Fruit fly (Drosophila melanogaster) whole organism, embryonic: ENCODE results near the gene CG16854.
A peak's percentile ranks its signal among the peaks of the same experiment; 100 is the strongest.

Source experiments
- Atf3 ChIP-seq: fragments of 200-800 bp; sonication (Bioruptor generic); optimal IDR thresholded peaks from 3 replicates; lab custom pipeline; 2016; ENCODE audit warnings: missing biosample characterization, missing genetic modification characterization
- B-H1 ChIP-seq: fragments of 200-800 bp; sonication (Bioruptor generic); IDR thresholded peaks from 3 replicates; pipeline ENCODE4 v1.3.6; 2022; ENCODE audit warnings: missing biosample characterization, missing genetic modification characterization
- CG11560 ChIP-seq: fragments of 200-800 bp; sonication (Bioruptor generic); IDR thresholded peaks from 3 replicates; pipeline ENCODE4 v1.3.6; 2022; ENCODE audit warnings: missing biosample characterization, missing genetic modification characterization
- CG11696 ChIP-seq: fragments of 200-800 bp; sonication (Bioruptor generic); IDR thresholded peaks from 2 replicates; pipeline ENCODE4 v1.3.6; 2022; ENCODE audit warnings: missing biosample characterization, missing genetic modification characterization
- CG13296 ChIP-seq: fragments of 200-800 bp; sonication (Bioruptor generic); optimal IDR thresholded peaks from 3 replicates; lab custom pipeline; 2018; ENCODE audit warnings: missing biosample characterization, mild to moderate bottlenecking, missing genetic modification characterization
- CG15601 ChIP-seq: fragments of 200-800 bp; sonication (Bioruptor generic); optimal IDR thresholded peaks from 3 replicates; lab custom pipeline; 2019; ENCODE audit warnings: missing biosample characterization, mild to moderate bottlenecking, missing genetic modification characterization, moderate library complexity
- CG17612 ChIP-seq: fragments of 200-800 bp; sonication (Bioruptor generic); IDR thresholded peaks from 2 replicates; pipeline ENCODE4 v1.3.6; 2022; ENCODE audit warnings: missing biosample characterization, missing genetic modification characterization
- CG1832 ChIP-seq: fragments of 200-800 bp; sonication (Bioruptor generic); optimal IDR thresholded peaks from 2 replicates; lab custom pipeline; 2017; ENCODE audit warnings: missing biosample characterization, mild to moderate bottlenecking, missing genetic modification characterization, inconsistent platforms
- CG18619 ChIP-seq: fragments of 200-800 bp; sonication (Bioruptor generic); optimal IDR thresholded peaks from 3 replicates; lab custom pipeline; 2017; ENCODE audit warnings: missing biosample characterization, mild to moderate bottlenecking, missing genetic modification characterization
- CG33213 ChIP-seq: fragments of 200-800 bp; sonication (Bioruptor generic); optimal IDR thresholded peaks from 3 replicates; lab custom pipeline; 2016; ENCODE audit warnings: missing biosample characterization, missing genetic modification characterization
- CG34224 ChIP-seq: fragments of 200-800 bp; sonication (Bioruptor generic); IDR thresholded peaks from 3 replicates; pipeline ENCODE4 v1.3.6; 2022; ENCODE audit warnings: missing biosample characterization, missing genetic modification characterization; ENCODE audit not compliant: partially characterized antibody
- CG3838 ChIP-seq: fragments of 200-800 bp; sonication (Bioruptor generic); optimal IDR thresholded peaks from 3 replicates; lab custom pipeline; 2016; ENCODE audit warnings: missing biosample characterization, missing genetic modification characterization
- CG3847 ChIP-seq: fragments of 200-800 bp; sonication (Bioruptor generic); IDR thresholded peaks from 2 replicates; pipeline ENCODE4 v1.3.6; 2022; ENCODE audit warnings: missing biosample characterization, missing genetic modification characterization
- CG4328 ChIP-seq: fragments of 200-800 bp; sonication (Bioruptor generic); optimal IDR thresholded peaks from 3 replicates; lab custom pipeline; 2017; ENCODE audit warnings: missing biosample characterization, missing genetic modification reagents, missing genetic modification characterization
- CG43689 ChIP-seq: fragments of 200-800 bp; sonication (Bioruptor generic); IDR thresholded peaks from 2 replicates; pipeline ENCODE4 v1.3.6; 2022; ENCODE audit warnings: missing biosample characterization, missing genetic modification characterization
- CG4854 ChIP-seq: fragments of 200-800 bp; sonication (Bioruptor generic); optimal IDR thresholded peaks from 2 replicates; lab custom pipeline; 2016; ENCODE audit warnings: missing biosample characterization, missing genetic modification characterization, inconsistent platforms
- CG6254 ChIP-seq: fragments of 200-800 bp; sonication (Bioruptor generic); optimal IDR thresholded peaks from 3 replicates; lab custom pipeline; 2017; ENCODE audit warnings: mild to moderate bottlenecking, missing biosample characterization, missing genetic modification reagents, missing genetic modification characterization
- CG6791 ChIP-seq: fragments of 200-800 bp; sonication (Bioruptor generic); IDR thresholded peaks from 3 replicates; pipeline ENCODE4 v1.3.6; 2022; ENCODE audit warnings: missing biosample characterization, missing genetic modification characterization; ENCODE audit not compliant: partially characterized antibody
- CG7357 ChIP-seq: fragments of 200-800 bp; sonication (Bioruptor generic); IDR thresholded peaks from 3 replicates; pipeline ENCODE4 v1.3.6; 2022; ENCODE audit warnings: missing biosample characterization, missing genetic modification characterization
- CG7556 ChIP-seq: fragments of 200-800 bp; sonication (Bioruptor generic); optimal IDR thresholded peaks from 2 replicates; lab custom pipeline; 2017; ENCODE audit warnings: missing biosample characterization, mild to moderate bottlenecking, missing genetic modification characterization
- CG7963 ChIP-seq: fragments of 200-800 bp; sonication (Bioruptor generic); IDR thresholded peaks from 3 replicates; pipeline ENCODE4 v1.3.6; 2022; ENCODE audit warnings: missing biosample characterization, missing genetic modification characterization; ENCODE audit not compliant: partially characterized antibody
- CG8924 ChIP-seq: fragments of 200-800 bp; optimal IDR thresholded peaks from 3 replicates; lab custom pipeline; 2019; ENCODE audit warnings: missing biosample characterization, mild to moderate bottlenecking, missing genetic modification characterization, moderate library complexity
- CG9215 ChIP-seq: fragments of 200-800 bp; sonication (Bioruptor generic); IDR thresholded peaks from 2 replicates; pipeline ENCODE4 v1.3.6; 2022; ENCODE audit warnings: missing biosample characterization, missing genetic modification characterization
- CTCF ChIP-seq: fragments of 200-800 bp; sonication (Bioruptor generic); optimal IDR thresholded peaks from 2 replicates; lab custom pipeline; 2017; ENCODE audit warnings: missing biosample characterization, mild to moderate bottlenecking, missing genetic modification characterization, moderate library complexity
- Dek ChIP-seq: fragments of 200-800 bp; sonication (Bioruptor generic); optimal IDR thresholded peaks from 3 replicates; lab custom pipeline; 2019; ENCODE audit warnings: missing biosample characterization, mild to moderate bottlenecking, missing genetic modification characterization, moderate library complexity
- Dp ChIP-seq: fragments of 200-800 bp; sonication (Bioruptor generic); optimal IDR thresholded peaks from 2 replicates; lab custom pipeline; 2018; ENCODE audit warnings: missing biosample characterization, mild to moderate bottlenecking, missing genetic modification characterization, moderate library complexity
- GATAe ChIP-seq: fragments of 200-800 bp; sonication (Bioruptor generic); conservative IDR thresholded peaks from 2 replicates; pipeline ENCODE4 v1.3.6; 2022; ENCODE audit warnings: missing biosample characterization, missing genetic modification characterization
- Hand ChIP-seq: fragments of 200-800 bp; sonication (Bioruptor generic); optimal IDR thresholded peaks from 2 replicates; lab custom pipeline; 2017; ENCODE audit warnings: mild to moderate bottlenecking, missing biosample characterization, missing genetic modification reagents, missing genetic modification characterization
- Hmx ChIP-seq: fragments of 200-800 bp; sonication (Bioruptor generic); optimal IDR thresholded peaks from 2 replicates; lab custom pipeline; 2016; ENCODE audit warnings: missing biosample characterization, missing genetic modification characterization
- Hr39 ChIP-seq: fragments of >200 bp; optimal IDR thresholded peaks from 2 replicates; lab custom pipeline; 2017
- Nf-YC ChIP-seq: fragments of 200-800 bp; optimal IDR thresholded peaks from 3 replicates; lab custom pipeline; 2019; ENCODE audit warnings: missing biosample characterization, mild to moderate bottlenecking, missing genetic modification characterization, moderate library complexity
- NfI ChIP-seq: fragments of 200-800 bp; sonication (Bioruptor generic); optimal IDR thresholded peaks from 3 replicates; lab custom pipeline; 2018; ENCODE audit warnings: missing biosample characterization, mild to moderate bottlenecking, missing genetic modification characterization, moderate library complexity
- Six4 ChIP-seq: fragments of 200-800 bp; sonication (Bioruptor generic); optimal IDR thresholded peaks from 2 replicates; lab custom pipeline; 2016; ENCODE audit warnings: missing biosample characterization, missing genetic modification characterization
- Spps ChIP-seq: fragments of 200-800 bp; sonication (Bioruptor generic); optimal IDR thresholded peaks from 2 replicates; lab custom pipeline; 2018; ENCODE audit warnings: missing biosample characterization, mild to moderate bottlenecking, missing genetic modification characterization
- Taf1 ChIP-seq: fragments of 200-800 bp; sonication (Bioruptor generic); IDR thresholded peaks from 2 replicates; pipeline ENCODE4 v1.3.6; 2022; ENCODE audit warnings: missing biosample characterization, missing genetic modification characterization
- Xrp1 ChIP-seq: fragments of 200-800 bp; sonication (Bioruptor generic); IDR thresholded peaks from 2 replicates; pipeline ENCODE4 v1.3.6; 2022; ENCODE audit warnings: missing biosample characterization, missing genetic modification characterization
- amos ChIP-seq: fragments of 200-800 bp; sonication (Bioruptor generic); IDR thresholded peaks from 2 replicates; pipeline ENCODE4 v1.3.6; 2022; ENCODE audit warnings: missing biosample characterization, missing genetic modification characterization; ENCODE audit not compliant: partially characterized antibody
- ap ChIP-seq: fragments of 200-800 bp; sonication (Bioruptor generic); IDR thresholded peaks from 2 replicates; pipeline ENCODE4 v1.3.6; 2022; ENCODE audit warnings: missing biosample characterization, missing genetic modification characterization
- ash1 ChIP-seq: fragments of 200-800 bp; sonication (Bioruptor generic); optimal IDR thresholded peaks from 2 replicates; lab custom pipeline; 2018; ENCODE audit warnings: missing biosample characterization, mild to moderate bottlenecking, missing genetic modification characterization
- az2 ChIP-seq: fragments of 200-800 bp; sonication (Bioruptor generic); optimal IDR thresholded peaks from 3 replicates; lab custom pipeline; 2016; ENCODE audit warnings: missing biosample characterization, missing genetic modification characterization
- dysf ChIP-seq: fragments of 200-800 bp; sonication (Bioruptor generic); IDR thresholded peaks from 3 replicates; pipeline ENCODE4 v1.3.6; 2022; ENCODE audit warnings: missing biosample characterization, missing genetic modification characterization
- ems ChIP-seq: fragments of 200-800 bp; sonication (Bioruptor generic); optimal IDR thresholded peaks from 3 replicates; lab custom pipeline; 2016; ENCODE audit warnings: missing biosample characterization, missing genetic modification characterization
- fd96Cb ChIP-seq: fragments of 200-800 bp; sonication (Bioruptor generic); optimal IDR thresholded peaks from 2 replicates; lab custom pipeline; 2018; ENCODE audit warnings: missing biosample characterization, mild to moderate bottlenecking, missing genetic modification characterization, moderate library complexity
- kah ChIP-seq: fragments of 200-800 bp; sonication (Bioruptor generic); optimal IDR thresholded peaks from 2 replicates; lab custom pipeline; 2018; ENCODE audit warnings: missing biosample characterization, mild to moderate bottlenecking, missing genetic modification characterization
- klu ChIP-seq: fragments of 200-800 bp; sonication (Bioruptor generic); IDR thresholded peaks from 2 replicates; pipeline ENCODE4 v1.3.6; 2022; ENCODE audit warnings: missing biosample characterization, missing genetic modification characterization
- nerfin-2 ChIP-seq: fragments of 200-800 bp; sonication (Bioruptor generic); IDR thresholded peaks from 2 replicates; pipeline ENCODE4 v1.3.6; 2022; ENCODE audit warnings: missing biosample characterization, missing genetic modification characterization; ENCODE audit not compliant: partially characterized antibody
- scrt ChIP-seq: fragments of 200-800 bp; sonication (Bioruptor generic); optimal IDR thresholded peaks from 2 replicates; lab custom pipeline; 2018; ENCODE audit warnings: missing biosample characterization, mild to moderate bottlenecking, missing genetic modification characterization, moderate library complexity
- ttk ChIP-seq: fragments of 200-800 bp; sonication (Bioruptor generic); IDR thresholded peaks from 2 replicates; pipeline ENCODE4 v2.1.2; 2022; ENCODE audit warnings: missing biosample characterization, missing genetic modification characterization
- unc-4 ChIP-seq: fragments of 200-800 bp; sonication (Bioruptor generic); IDR thresholded peaks from 2 replicates; pipeline ENCODE4 v1.3.6; 2022; ENCODE audit warnings: missing biosample characterization, missing genetic modification characterization; ENCODE audit not compliant: partially characterized antibody
- zen ChIP-seq: fragments of 200-800 bp; sonication (Bioruptor generic); optimal IDR thresholded peaks from 3 replicates; lab custom pipeline; 2018; ENCODE audit warnings: missing biosample characterization, mild to moderate bottlenecking, missing genetic modification characterization, moderate library complexity

CG16854 gene

DNA sequence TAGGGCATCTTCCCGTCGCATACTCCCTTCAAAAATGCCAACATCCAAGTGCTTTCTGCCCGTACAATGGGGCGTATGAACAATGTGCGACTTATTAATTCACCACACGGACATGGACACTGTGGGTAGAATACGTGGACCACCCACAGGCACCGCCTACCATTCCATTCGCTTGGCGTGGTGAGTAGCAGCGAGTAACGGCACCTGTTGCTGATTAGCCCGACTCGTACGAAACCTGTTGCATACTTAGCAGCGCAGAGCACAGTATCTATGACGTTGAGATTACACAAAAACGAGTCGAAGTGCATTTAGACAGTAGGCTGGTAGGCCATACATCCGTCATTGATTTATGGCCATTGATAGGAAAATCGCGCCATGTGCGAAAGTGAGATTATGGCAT lies 4.5 kb upstream of the CG16854 start:
- TF ChIP-seq kah (GFP tag; lab: Kevin White, UChicago) (peak; percentile 19), CG3838 (GFP tag; lab: Kevin White, UChicago) (no peak), CG17612 (no peak), ems (GFP tag; lab: Kevin White, UChicago) (no peak), Six4 (GFP tag; lab: Kevin White, UChicago) (no peak), NfI (GFP tag; lab: Kevin White, UChicago) (no peak), CG6791 (GFP tag; lab: Robert Waterston, UW) (no peak), CG13296 (GFP tag; lab: Kevin White, UChicago) (no peak), dysf (0 out of 3 replicates have a peak, but pooled peaks have one; percentile 29), amos (no peak), GATAe (GFP tag; lab: Robert Waterston, UW) (no peak), CG11696 (GFP tag; lab: Robert Waterston, UW) (no peak), Dp (no peak), CG18619 (GFP tag; lab: Kevin White, UChicago) (no peak), fd96Cb (tag; lab: Kevin White, UChicago) (no peak), CG1832 (no peak), CG7357 (GFP tag; lab: Robert Waterston, UW) (no peak), ash1 (GFP tag; lab: Kevin White, UChicago) (no peak), CG4328 (GFP tag; lab: Kevin White, UChicago) (no peak), ttk (no peak), CG3847 (GFP tag; lab: Robert Waterston, UW) (no peak), Xrp1 (no peak), CG7556 (GFP tag; lab: Kevin White, UChicago) (no peak), Dek (no peak), CG15601 (tag; lab: Kevin White, UChicago) (no peak), B-H1 (GFP tag; lab: Robert Waterston, UW) (no peak), zen (peak; percentile 42), scrt (GFP tag; lab: Kevin White, UChicago) (peak; percentile 91)

DNA sequence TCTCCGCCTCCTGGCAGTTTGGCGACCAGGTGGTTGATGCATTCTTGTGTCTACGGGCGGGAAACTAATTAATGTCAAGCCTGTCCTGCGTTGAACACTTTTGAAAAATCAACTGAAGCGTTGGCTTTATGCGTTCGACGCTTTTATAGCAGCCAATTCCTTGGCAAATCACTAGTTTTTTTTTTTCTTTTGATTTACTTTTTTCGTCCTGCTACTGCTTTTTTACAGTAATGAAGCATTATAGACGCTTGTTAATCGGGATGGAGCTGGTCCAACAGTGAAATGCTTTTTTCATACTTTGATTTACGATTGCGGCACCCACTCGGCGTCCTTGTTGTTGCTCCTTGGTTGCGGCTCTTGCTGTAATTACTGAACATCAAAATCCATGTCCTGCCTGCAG lies 1.4 kb upstream of the CG16854 start, which contains the start of gene AstCC:
Gene AstCC, minus strand, starts transcription at position 101 of the 400 bp plus-strand sequence.
- TF ChIP-seq az2 (GFP tag; lab: Kevin White, UChicago) (no peak), CG7963 (GFP tag; lab: Robert Waterston, UW) (0 out of 3 replicates have a peak, but pooled peaks have one; percentile 19)

DNA sequence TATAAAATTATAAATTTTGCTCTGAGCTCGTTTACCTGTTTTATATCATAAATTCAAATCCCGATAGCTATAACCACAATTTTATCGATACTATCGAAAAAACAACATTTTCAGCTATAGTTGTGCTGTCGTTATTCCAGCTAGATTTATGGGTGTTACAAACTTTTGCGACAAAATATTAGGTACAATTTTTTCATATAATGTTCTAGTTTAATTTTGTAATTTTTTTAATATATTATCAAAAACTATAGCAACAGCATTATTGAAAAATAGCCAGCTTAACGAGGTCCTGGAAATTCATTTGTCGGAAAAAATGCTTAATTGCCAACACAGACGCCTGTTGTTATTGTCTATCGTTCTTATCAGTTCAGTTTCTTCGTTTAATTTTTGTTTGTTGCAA lies 4.6 kb downstream of the CG16854 start, which contains the start of gene Wdr59:
Gene Wdr59, plus strand, starts transcription at position 334 of the 400 bp plus-strand sequence.
- TF ChIP-seq nerfin-2 (GFP tag; lab: Robert Waterston, UW) = peak; percentile 34; the same call in 1 of the 2 replicates
- no peak for TF ChIP-seq CG43689 (GFP tag; lab: Robert Waterston, UW)
- TF ChIP-seq Dek = peak; percentile 51
- peak; percentile 2 for TF ChIP-seq Hmx (GFP tag; lab: Kevin White, UChicago)
- no peak for TF ChIP-seq CG9215 (GFP tag; lab: Robert Waterston, UW)
- no peak for TF ChIP-seq CTCF (GFP tag; lab: Kevin White, UChicago)
- peak; percentile 79 for TF ChIP-seq unc-4 (GFP tag; lab: Robert Waterston, UW)
- no peak for TF ChIP-seq ap (GFP tag; lab: Robert Waterston, UW)
- no peak for TF ChIP-seq Atf3
- TF ChIP-seq CG4854 = peak; percentile 9
- peak; percentile 29 for TF ChIP-seq CG8924 (tag; lab: Kevin White, UChicago)
- TF ChIP-seq Hand (GFP tag; lab: Kevin White, UChicago) = no peak
- no peak for TF ChIP-seq klu (GFP tag; lab: Robert Waterston, UW)
- TF ChIP-seq Hr39 = no peak
- TF ChIP-seq CG34224 (GFP tag; lab: Robert Waterston, UW) = peak; percentile 72; the same call in 2 of the 3 replicates
- no peak for TF ChIP-seq CG6254
- TF ChIP-seq Taf1 = no peak
- TF ChIP-seq scrt (GFP tag; lab: Kevin White, UChicago) = peak; percentile 52
- peak; percentile 12 for TF ChIP-seq Spps (tag; lab: Kevin White, UChicago)
- no peak for TF ChIP-seq CG11560
- TF ChIP-seq fd96Cb (tag; lab: Kevin White, UChicago) = peak; percentile 14
- TF ChIP-seq CG33213 (GFP tag; lab: Kevin White, UChicago) = no peak
- no peak for TF ChIP-seq Nf-YC (tag; lab: Kevin White, UChicago)
